Fruit fly (Drosophila melanogaster): ENCODE results near the gene hzg.

Gene hzg

dm6 chr3L:16037048-16037477 is 32.5 kb upstream of the hzg start (continued):
- no peak for TF ChIP-seq Tbp (GFP tag; optimal IDR thresholded peaks at IDR 0.05)
- TF ChIP-seq Fer1 (GFP tag; optimal IDR thresholded peaks at IDR 0.05), result peak; percentile 85
- peak; percentile 56 for TF ChIP-seq CG12104 (GFP tag; optimal IDR thresholded peaks at IDR 0.05)
- peak; percentile 60 for TF ChIP-seq nau (GFP tag; optimal IDR thresholded peaks at IDR 0.05)
- peak; percentile 85 for TF ChIP-seq Xrp1 (GFP tag; IDR thresholded peaks at IDR 0.05)
- peak; percentile 82 for TF ChIP-seq CG12391 (tag; optimal IDR thresholded peaks at IDR 0.05)
- peak; percentile 37 for TF ChIP-seq D19A (tag; optimal IDR thresholded peaks at IDR 0.05)
- TF ChIP-seq Ssrp (tag; optimal IDR thresholded peaks at IDR 0.05), result peak; percentile 52
- TF ChIP-seq ham (GFP tag; IDR thresholded peaks at IDR 0.05), result no peak
- peak; percentile 59 for TF ChIP-seq da (GFP tag; optimal IDR thresholded peaks at IDR 0.05)
- TF ChIP-seq CG1529 (GFP tag; optimal IDR thresholded peaks at IDR 0.05), result peak; percentile 43
- no peak for TF ChIP-seq CG15479 (GFP tag; optimal IDR thresholded peaks at IDR 0.05)
- TF ChIP-seq Rfx (GFP tag; IDR thresholded peaks at IDR 0.05), result peak; percentile 91
- TF ChIP-seq ken (GFP tag; IDR thresholded peaks at IDR 0.05), result no peak
- TF ChIP-seq Oaz (GFP tag; IDR thresholded peaks at IDR 0.05), result peak; percentile 63
- TF ChIP-seq CG3847 (GFP tag; IDR thresholded peaks at IDR 0.05), result peak; percentile 91
- no peak for TF ChIP-seq CG4617 (GFP tag; optimal IDR thresholded peaks at IDR 0.05; ENCODE audit: borderline replicate concordance)
- TF ChIP-seq luna (GFP tag; optimal IDR thresholded peaks at IDR 0.05), result peak; percentile 79
- TF ChIP-seq kay (GFP tag; optimal IDR thresholded peaks at IDR 0.05), result peak; percentile 93
- TF ChIP-seq CG17385 (GFP tag; optimal IDR thresholded peaks at IDR 0.05), result peak; percentile 67
- peak; percentile 45 for TF ChIP-seq D19B (GFP tag; optimal IDR thresholded peaks at IDR 0.05)
- 0 out of 2 replicates have a peak, but pooled peaks have one; percentile 15 for TF ChIP-seq Nf-YA (GFP tag; IDR thresholded peaks at IDR 0.05)
- TF ChIP-seq gfzf (GFP tag; optimal IDR thresholded peaks at IDR 0.05), result peak; percentile 67
- peak; percentile 93 for TF ChIP-seq Hmr (GFP tag; optimal IDR thresholded peaks at IDR 0.05)
- peak; percentile 79 for TF ChIP-seq CG6854 (GFP tag; optimal IDR thresholded peaks at IDR 0.05)
- TF ChIP-seq eyg (GFP tag; optimal IDR thresholded peaks at IDR 0.05), result peak; percentile 60
- peak; percentile 70 for TF ChIP-seq gcm (GFP tag; optimal IDR thresholded peaks at IDR 0.05)
- TF ChIP-seq CG7786 (GFP tag; optimal IDR thresholded peaks at IDR 0.05), result peak; percentile 61
- peak; percentile 47 for TF ChIP-seq CG9797 (GFP tag; optimal IDR thresholded peaks at IDR 0.05)
- TF ChIP-seq BtbVII (GFP tag; optimal IDR thresholded peaks at IDR 0.05), result peak; percentile 33
- TF ChIP-seq Lhr (GFP tag; optimal IDR thresholded peaks at IDR 0.05), result peak; percentile 99
- TF ChIP-seq CG6654 (GFP tag; optimal IDR thresholded peaks at IDR 0.05), result peak; percentile 7
- peak; percentile 59 for TF ChIP-seq esg (GFP tag; conservative IDR thresholded peaks at IDR 0.05)
- TF ChIP-seq slbo (GFP tag; IDR thresholded peaks at IDR 0.05), result peak; percentile 91
- peak; percentile 67 for TF ChIP-seq CG12942 (GFP tag; optimal IDR thresholded peaks at IDR 0.05)
- 0 out of 2 replicates have a peak, but pooled peaks have one; percentile 6 for TF ChIP-seq dimm (GFP tag; IDR thresholded peaks at IDR 0.05)
- TF ChIP-seq sim (GFP tag; IDR thresholded peaks at IDR 0.05), result peak; percentile 54; the same call in 1 of the 2 replicates
- peak; percentile 42; the same call in 1 of the 3 replicates for TF ChIP-seq vnd (GFP tag; IDR thresholded peaks at IDR 0.05; ENCODE audit: partially characterized antibody)
- TF ChIP-seq cad (GFP tag; optimal IDR thresholded peaks at IDR 0.05), result no peak
- peak; percentile 77 for TF ChIP-seq Meics (GFP tag; optimal IDR thresholded peaks at IDR 0.05)
- peak; percentile 53 for TF ChIP-seq CG9437 (GFP tag; optimal IDR thresholded peaks at IDR 0.05)
- TF ChIP-seq gce (GFP tag; IDR thresholded peaks at IDR 0.05), result peak; percentile 74; the same call in 2 of the 3 replicates
- peak; percentile 85 for TF ChIP-seq CG8290 (GFP tag; optimal IDR thresholded peaks at IDR 0.05)
- peak; percentile 45 to 94 for TF ChIP-seq CG8290 (tag; optimal IDR thresholded peaks at IDR 0.05)
- TF ChIP-seq H15 (GFP tag; IDR thresholded peaks at IDR 0.05), result peak; percentile 64; the same call in 1 of the 3 replicates
- TF ChIP-seq crol (GFP tag; IDR thresholded peaks at IDR 0.05), result no peak
- TF ChIP-seq ro (GFP tag; IDR thresholded peaks at IDR 0.05), result no peak
- peak; percentile 86 for TF ChIP-seq CrebB (tag; optimal IDR thresholded peaks at IDR 0.05)
- peak; percentile 77 to 83 for TF ChIP-seq dpn (GFP tag; optimal IDR thresholded peaks at IDR 0.05)
- peak; percentile 48 for TF ChIP-seq crc (GFP tag; optimal IDR thresholded peaks at IDR 0.05)
- no peak for TF ChIP-seq CG4328 (GFP tag; optimal IDR thresholded peaks at IDR 0.05)
- peak; percentile 77 for TF ChIP-seq nmo (GFP tag; optimal IDR thresholded peaks at IDR 0.05)
